Fruit fly (Drosophila melanogaster) whole organism, embryonic: ENCODE data around the gene Cpr67Fb.

Experiments
- ATbp ChIP-seq: fragments of 200-800 bp; sonication (Bioruptor generic); optimal IDR thresholded peaks from 2 replicates; lab custom pipeline; 2017; ENCODE audit warnings: missing biosample characterization, mild to moderate bottlenecking, missing genetic modification characterization, missing genetic modification reagents
- Antp ChIP-seq: fragments of 200-800 bp; sonication (Bioruptor generic); optimal IDR thresholded peaks from 3 replicates; lab custom pipeline; 2016; ENCODE audit warnings: missing biosample characterization, missing genetic modification characterization
- BEAF-32 ChIP-seq: fragments of 200-800 bp; sonication (Bioruptor generic); optimal IDR thresholded peaks from 3 replicates; lab custom pipeline; 2017; ENCODE audit warnings: missing biosample characterization, missing genetic modification characterization, mild to moderate bottlenecking, moderate library complexity, missing genetic modification reagents
- Bgb ChIP-seq: fragments of 200-800 bp; sonication (Bioruptor generic); IDR thresholded peaks from 2 replicates; pipeline ENCODE4 v1.3.6; 2022; ENCODE audit warnings: missing biosample characterization, missing genetic modification characterization; ENCODE audit not compliant: partially characterized antibody
- CG10147 ChIP-seq: fragments of 200-800 bp; sonication (Bioruptor generic); optimal IDR thresholded peaks from 2 replicates; lab custom pipeline; 2019; ENCODE audit warnings: missing biosample characterization, mild to moderate bottlenecking, missing genetic modification characterization, moderate library complexity
- CG10209 ChIP-seq: fragments of 200-800 bp; sonication (Bioruptor generic); optimal IDR thresholded peaks from 3 replicates; lab custom pipeline; 2017; ENCODE audit warnings: missing biosample characterization, mild to moderate bottlenecking, missing genetic modification characterization, missing genetic modification reagents
- CG10267 ChIP-seq: fragments of 200-800 bp; sonication (Bioruptor generic); optimal IDR thresholded peaks from 2 replicates; lab custom pipeline; 2018; ENCODE audit warnings: missing biosample characterization, mild to moderate bottlenecking, missing genetic modification characterization, moderate library complexity
- CG10321 ChIP-seq: fragments of 200-800 bp; sonication (Bioruptor generic); IDR thresholded peaks from 2 replicates; pipeline ENCODE4 v1.3.6; 2022; ENCODE audit warnings: missing biosample characterization, missing genetic modification characterization
- CG10959 ChIP-seq: fragments of 200-800 bp; sonication (Bioruptor generic); IDR thresholded peaks from 2 replicates; pipeline ENCODE4 v1.3.6; 2022; ENCODE audit warnings: missing biosample characterization, missing genetic modification characterization
- CG11723 ChIP-seq: fragments of 200-800 bp; sonication (Bioruptor generic); optimal IDR thresholded peaks from 2 replicates; lab custom pipeline; 2017; ENCODE audit warnings: missing biosample characterization, mild to moderate bottlenecking, missing genetic modification characterization
- CG12744 ChIP-seq: fragments of 200-800 bp; sonication (Bioruptor generic); optimal IDR thresholded peaks from 2 replicates; lab custom pipeline; 2016; ENCODE audit warnings: missing biosample characterization, missing genetic modification characterization
- CG13287 ChIP-seq: fragments of 200-800 bp; sonication (Bioruptor generic); IDR thresholded peaks from 2 replicates; pipeline ENCODE4 v1.3.6; 2022; ENCODE audit warnings: missing biosample characterization, missing genetic modification characterization; ENCODE audit not compliant: partially characterized antibody
- CG15696 ChIP-seq: fragments of 200-800 bp; sonication (Bioruptor generic); optimal IDR thresholded peaks from 2 replicates; lab custom pipeline; 2019; ENCODE audit warnings: missing biosample characterization, mild to moderate bottlenecking, missing genetic modification characterization, moderate library complexity
- CG7271 ChIP-seq: fragments of 200-800 bp; sonication (Bioruptor generic); optimal IDR thresholded peaks from 2 replicates; lab custom pipeline; 2018; ENCODE audit warnings: missing biosample characterization, mild to moderate bottlenecking, missing genetic modification characterization, moderate library complexity
- CG7745 ChIP-seq: fragments of 200-800 bp; sonication (Bioruptor generic); optimal IDR thresholded peaks from 2 replicates; lab custom pipeline; 2018; ENCODE audit warnings: missing biosample characterization, mild to moderate bottlenecking, missing genetic modification characterization, moderate library complexity
- CG7839 ChIP-seq: fragments of 200-800 bp; sonication (Bioruptor generic); optimal IDR thresholded peaks from 3 replicates; lab custom pipeline; 2018; ENCODE audit warnings: missing biosample characterization, mild to moderate bottlenecking, missing genetic modification characterization, moderate library complexity
- CG8359 ChIP-seq: fragments of 200-800 bp; sonication (Bioruptor generic); optimal IDR thresholded peaks from 2 replicates; lab custom pipeline; 2017; ENCODE audit warnings: missing biosample characterization, mild to moderate bottlenecking, missing genetic modification characterization, borderline replicate concordance
- CG8924 ChIP-seq: fragments of 200-800 bp; optimal IDR thresholded peaks from 3 replicates; lab custom pipeline; 2019; ENCODE audit warnings: missing biosample characterization, mild to moderate bottlenecking, missing genetic modification characterization, moderate library complexity
- Chrac-16 ChIP-seq: fragments of 200-800 bp; sonication (Bioruptor generic); optimal IDR thresholded peaks from 3 replicates; lab custom pipeline; 2016; ENCODE audit warnings: missing biosample characterization, missing genetic modification characterization
- D ChIP-seq, 2 experiments: fragments of 200-800 bp in 1 of 2; fragments of >200 bp in 1 of 2; sonication (Bioruptor generic) in 1 of 2; optimal IDR thresholded peaks; 2 replicates in 1 of 2; 3 replicates in 1 of 2; lab custom pipeline; 2017; ENCODE audit warnings: mild to moderate bottlenecking in 1 of 2, missing biosample characterization in 1 of 2, missing genetic modification characterization in 1 of 2, missing genetic modification reagents in 1 of 2
- Dll ChIP-seq: fragments of 200-800 bp; sonication (Bioruptor generic); IDR thresholded peaks from 4 replicates; pipeline ENCODE4 v1.3.6; 2022; ENCODE audit warnings: missing biosample characterization, missing genetic modification characterization; ENCODE audit not compliant: partially characterized antibody
- Dref ChIP-seq: fragments of 200-800 bp; sonication (Bioruptor generic); IDR thresholded peaks from 2 replicates; pipeline ENCODE4 v1.3.6; 2022; ENCODE audit warnings: missing biosample characterization, missing genetic modification characterization
- H15 ChIP-seq: fragments of 200-800 bp; sonication (Bioruptor generic); IDR thresholded peaks from 3 replicates; pipeline ENCODE4 v1.3.6; 2022; ENCODE audit warnings: missing biosample characterization, missing genetic modification characterization
- Kr ChIP-seq: fragments of 200-800 bp; sonication (Bioruptor generic); optimal IDR thresholded peaks from 2 replicates; lab custom pipeline; 2017; ENCODE audit warnings: missing biosample characterization, mild to moderate bottlenecking, missing genetic modification characterization
- NC2β ChIP-seq: fragments of 200-800 bp; sonication (Bioruptor generic); optimal IDR thresholded peaks from 2 replicates; lab custom pipeline; 2016; ENCODE audit warnings: missing biosample characterization, missing genetic modification characterization
- Opbp ChIP-seq: fragments of 200-800 bp; sonication (Bioruptor generic); IDR thresholded peaks from 3 replicates; pipeline ENCODE4 v1.3.6; 2022; ENCODE audit warnings: missing biosample characterization, missing genetic modification characterization; ENCODE audit not compliant: partially characterized antibody
- Pdp1 ChIP-seq, 2 experiments: fragments of 200-800 bp; sonication (Bioruptor generic); optimal IDR thresholded peaks; 3 replicates each; lab custom pipeline; 2016; ENCODE audit warnings: missing biosample characterization in 2 of 2, missing genetic modification characterization in 2 of 2, mild to moderate bottlenecking in 1 of 2, moderate library complexity in 1 of 2
- Scr ChIP-seq: fragments of 200-800 bp; sonication (Bioruptor generic); IDR thresholded peaks from 2 replicates; pipeline ENCODE4 v1.3.6; 2022; ENCODE audit warnings: missing biosample characterization, missing genetic modification characterization; ENCODE audit not compliant: partially characterized antibody
- amos ChIP-seq: fragments of 200-800 bp; sonication (Bioruptor generic); IDR thresholded peaks from 2 replicates; pipeline ENCODE4 v1.3.6; 2022; ENCODE audit warnings: missing biosample characterization, missing genetic modification characterization; ENCODE audit not compliant: partially characterized antibody
- ash1 ChIP-seq: fragments of 200-800 bp; sonication (Bioruptor generic); optimal IDR thresholded peaks from 2 replicates; lab custom pipeline; 2018; ENCODE audit warnings: missing biosample characterization, mild to moderate bottlenecking, missing genetic modification characterization
- ato ChIP-seq: fragments of 200-800 bp; sonication (Bioruptor generic); IDR thresholded peaks from 2 replicates; pipeline ENCODE4 v1.3.6; 2022; ENCODE audit warnings: missing biosample characterization, missing genetic modification characterization; ENCODE audit not compliant: partially characterized antibody
- danr ChIP-seq: fragments of 200-800 bp; sonication (Bioruptor generic); IDR thresholded peaks from 2 replicates; pipeline ENCODE4 v1.3.6; 2022; ENCODE audit warnings: missing biosample characterization, missing genetic modification characterization
- disco-r ChIP-seq: fragments of 200-800 bp; sonication (Bioruptor generic); optimal IDR thresholded peaks from 2 replicates; lab custom pipeline; 2016; ENCODE audit warnings: missing biosample characterization, missing genetic modification characterization
- eyg ChIP-seq: fragments of 200-800 bp; sonication (Bioruptor generic); optimal IDR thresholded peaks from 3 replicates; lab custom pipeline; 2016; ENCODE audit warnings: missing biosample characterization, missing genetic modification characterization
- grn ChIP-seq: fragments of 200-800 bp; sonication (Bioruptor generic); optimal IDR thresholded peaks from 3 replicates; lab custom pipeline; 2017; ENCODE audit warnings: missing biosample characterization, missing genetic modification characterization
- hbn ChIP-seq: fragments of 200-800 bp; sonication (Bioruptor generic); IDR thresholded peaks from 2 replicates; pipeline ENCODE4 v1.3.6; 2022; ENCODE audit warnings: missing biosample characterization, missing genetic modification characterization; ENCODE audit not compliant: partially characterized antibody
- hkb ChIP-seq, 2 experiments: fragments of 200-800 bp in 1 of 2; fragments of >200 bp in 1 of 2; sonication (Bioruptor generic) in 1 of 2; IDR thresholded peaks in 1 of 2; optimal IDR thresholded peaks in 1 of 2; 2 replicates each; pipeline versions ENCODE4 v1.3.6 to Lab custom; 2017 to 2022; ENCODE audit warnings: missing biosample characterization in 1 of 2, missing genetic modification characterization in 1 of 2
- insv ChIP-seq, 2 experiments: fragments of 200-800 bp; sonication (Bioruptor generic); optimal IDR thresholded peaks; 3 replicates each; lab custom pipeline; 2016 to 2018; ENCODE audit warnings: missing biosample characterization in 2 of 2, missing genetic modification characterization in 2 of 2
- kah ChIP-seq: fragments of 200-800 bp; sonication (Bioruptor generic); optimal IDR thresholded peaks from 2 replicates; lab custom pipeline; 2018; ENCODE audit warnings: missing biosample characterization, mild to moderate bottlenecking, missing genetic modification characterization
- mam ChIP-seq: fragments of 200-800 bp; sonication (Bioruptor generic); optimal IDR thresholded peaks from 3 replicates; lab custom pipeline; 2016; ENCODE audit warnings: missing biosample characterization, missing genetic modification characterization
- mld ChIP-seq: fragments of 200-800 bp; sonication (Bioruptor generic); IDR thresholded peaks from 3 replicates; pipeline ENCODE4 v1.3.6; 2022; ENCODE audit warnings: missing biosample characterization, missing genetic modification characterization; ENCODE audit not compliant: partially characterized antibody
- otp ChIP-seq: fragments of 200-800 bp; sonication (Bioruptor generic); IDR thresholded peaks from 3 replicates; pipeline ENCODE4, ENCODE4 v1.3.6; 2022; ENCODE audit warnings: missing biosample characterization, missing genetic modification characterization
- phol ChIP-seq: fragments of 200-800 bp; sonication (Bioruptor generic); optimal IDR thresholded peaks from 3 replicates; lab custom pipeline; 2018; ENCODE audit warnings: missing biosample characterization, mild to moderate bottlenecking, missing genetic modification characterization, moderate library complexity
- sisA ChIP-seq: fragments of 200-800 bp; sonication (Bioruptor generic); IDR thresholded peaks from 2 replicates; pipeline ENCODE4 v1.3.6; 2022; ENCODE audit warnings: missing biosample characterization, missing genetic modification characterization
- stwl ChIP-seq: fragments of 200-800 bp; sonication (Bioruptor generic); optimal IDR thresholded peaks from 3 replicates; lab custom pipeline; 2018; ENCODE audit warnings: missing biosample characterization, mild to moderate bottlenecking, missing genetic modification characterization, moderate library complexity
- vnd ChIP-seq: fragments of 200-800 bp; sonication (Bioruptor generic); IDR thresholded peaks from 3 replicates; pipeline ENCODE4 v1.3.6; 2022; ENCODE audit warnings: missing biosample characterization, missing genetic modification characterization; ENCODE audit not compliant: partially characterized antibody
- zen2 ChIP-seq: fragments of 200-800 bp; sonication (Bioruptor generic); IDR thresholded peaks from 3 replicates; pipeline ENCODE4 v1.3.6; 2022; ENCODE audit warnings: missing biosample characterization, missing genetic modification characterization; ENCODE audit not compliant: partially characterized antibody

Cpr67Fb gene

dm6 chr3L:10876036-10876435 is 17.9 kb upstream of the Cpr67Fb start (continued):
- TF ChIP-seq ATbp (GFP tag; lab: Kevin White, UChicago) (no peak), phol (tag; lab: Kevin White, UChicago) (no peak), H15 (no peak), Dll (GFP tag; lab: Robert Waterston, UW) (no peak; the same call in 3 of the 4 replicates), Kr (no peak), hbn (GFP tag; lab: Robert Waterston, UW) (peak; percentile 21; the same call in 1 of the 2 replicates), CG10959 (no peak), disco-r (GFP tag; lab: Kevin White, UChicago) (no peak), Opbp (GFP tag; lab: Robert Waterston, UW) (no peak), Dref (GFP tag; lab: Robert Waterston, UW) (peak; percentile 27; the same call in 1 of the 2 replicates), stwl (peak; percentile 10), Antp (no peak), grn (no peak), mam (GFP tag; lab: Kevin White, UChicago) (no peak), mld (GFP tag; lab: Robert Waterston, UW) (no peak), otp (no peak), zen2 (GFP tag; lab: Robert Waterston, UW) (no peak), CG10267 (tag; lab: Kevin White, UChicago) (no peak), CG13287 (GFP tag; lab: Robert Waterston, UW) (peak; percentile 46; the same call in 1 of the 2 replicates), NC2β (GFP tag; lab: Kevin White, UChicago) (no peak), Pdp1 (GFP tag; optimal IDR thresholded peaks at IDR 0.05; lab: Kevin White, UChicago) (peak in 1 of 2 experiments; percentile 19), BEAF-32 (GFP tag; lab: Kevin White, UChicago) (peak; percentile 27), CG15696 (tag; lab: Kevin White, UChicago) (no peak), vnd (GFP tag; lab: Robert Waterston, UW) (peak; percentile 36; the same call in 2 of the 3 replicates), Scr (GFP tag; lab: Robert Waterston, UW) (0 out of 2 replicates have a peak, but pooled peaks have one; percentile 13), CG7271 (no peak), Chrac-16 (GFP tag; lab: Kevin White, UChicago) (no peak), Bgb (GFP tag; lab: Robert Waterston, UW) (0 out of 2 replicates have a peak, but pooled peaks have one; percentile 22), insv (GFP tag; optimal IDR thresholded peaks at IDR 0.05; lab: Kevin White, UChicago) (no peak), CG8924 (tag; lab: Kevin White, UChicago) (no peak), amos (GFP tag; lab: Robert Waterston, UW) (peak; percentile 33; the same call in 1 of the 2 replicates), CG8359 (GFP tag; lab: Kevin White, UChicago) (no peak), kah (GFP tag; lab: Kevin White, UChicago) (no peak), CG7745 (tag; lab: Kevin White, UChicago) (no peak), D (optimal IDR thresholded peaks at IDR 0.05; lab: Kevin White, UChicago) (no peak), D (GFP tag; optimal IDR thresholded peaks at IDR 0.05; lab: Kevin White, UChicago) (no peak), CG10321 (GFP tag; lab: Robert Waterston, UW) (no peak), CG12744 (GFP tag; lab: Kevin White, UChicago) (no peak), hkb (optimal IDR thresholded peaks at IDR 0.05; lab: Kevin White, UChicago) (no peak), hkb (GFP tag; IDR thresholded peaks at IDR 0.05; lab: Robert Waterston, UW) (no peak), CG7839 (tag; lab: Kevin White, UChicago) (no peak), danr (GFP tag; lab: Robert Waterston, UW) (no peak), ash1 (GFP tag; lab: Kevin White, UChicago) (no peak), CG10147 (no peak), ato (GFP tag; lab: Robert Waterston, UW) (peak; percentile 24; the same call in 1 of the 2 replicates), sisA (GFP tag; lab: Robert Waterston, UW) (no peak), eyg (GFP tag; lab: Kevin White, UChicago) (no peak), CG10209 (GFP tag; lab: Kevin White, UChicago) (no peak), CG11723 (GFP tag; lab: Kevin White, UChicago) (no peak)
